Fruit fly (Drosophila melanogaster): Measurements from ENCODE around the gene Ptp61F.

Ptp61F gene

DNA sequence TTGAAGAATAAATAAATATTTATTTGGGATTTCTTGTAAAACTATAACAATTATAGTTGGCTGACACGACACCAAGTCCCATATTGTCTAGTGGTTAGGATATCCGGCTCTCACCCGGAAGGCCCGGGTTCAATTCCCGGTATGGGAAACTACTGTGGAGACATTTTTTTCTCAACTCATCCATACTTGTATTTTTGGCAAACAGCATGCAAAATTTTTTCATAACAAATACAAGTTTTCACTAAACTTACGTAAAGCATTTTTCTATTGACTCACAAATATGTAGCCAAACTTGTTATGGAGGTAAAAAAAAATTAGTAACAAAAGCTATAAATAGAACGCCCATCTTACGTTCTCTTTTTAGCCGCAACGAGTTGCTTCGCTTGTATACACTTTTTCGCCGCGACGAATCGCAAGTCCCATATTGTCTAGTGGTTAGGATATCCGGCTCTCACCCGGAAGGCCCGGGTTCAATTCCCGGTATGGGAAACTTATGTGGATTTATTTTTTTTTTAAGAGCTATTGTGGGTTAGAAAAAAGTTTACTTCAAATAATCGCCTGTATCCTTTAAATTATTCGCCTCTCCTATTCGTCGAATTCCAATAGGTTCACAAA is 73.6 kb downstream of the Ptp61F start (continued):
- TF ChIP-seq ems (GFP tag; optimal IDR thresholded peaks at IDR 0.05) (no peak), NK7.1 (GFP tag; optimal IDR thresholded peaks at IDR 0.05) (no peak), Dip3 (GFP tag; optimal IDR thresholded peaks at IDR 0.05) (no peak), HmgZ (tag; optimal IDR thresholded peaks at IDR 0.05) (no peak), ase (GFP tag; IDR thresholded peaks at IDR 0.05) (no peak), CG7963 (GFP tag; IDR thresholded peaks at IDR 0.05; ENCODE audit: partially characterized antibody) (0 out of 3 replicates have a peak, but pooled peaks have one; percentile 6), CG42726 (GFP tag; IDR thresholded peaks at IDR 0.05; ENCODE audit: partially characterized antibody) (peak; percentile 38), schlank (tag; optimal IDR thresholded peaks at IDR 0.05) (no peak), stc (GFP tag; IDR thresholded peaks at IDR 0.05) (peak; percentile 20; the same call in 1 of the 2 replicates), lab (GFP tag; optimal IDR thresholded peaks at IDR 0.05) (no peak), Rfx (GFP tag; IDR thresholded peaks at IDR 0.05) (no peak), CG4360 (GFP tag; IDR thresholded peaks at IDR 0.05) (no peak), Eip74EF (GFP tag; optimal IDR thresholded peaks at IDR 0.05) (peak in 1 of 2 experiments; percentile 33), Myb (GFP tag; optimal IDR thresholded peaks at IDR 0.05) (no peak), gsb (GFP tag; IDR thresholded peaks at IDR 0.05) (no peak), CG11723 (GFP tag; optimal IDR thresholded peaks at IDR 0.05) (no peak), nerfin-1 (tag; optimal IDR thresholded peaks at IDR 0.05) (no peak), CG11398 (GFP tag; optimal IDR thresholded peaks at IDR 0.05) (no peak), Stat92E (GFP tag; optimal IDR thresholded peaks at IDR 0.05) (peak in 1 of 3 experiments; percentile 53), Oli (tag; optimal IDR thresholded peaks at IDR 0.05) (no peak), sens-2 (GFP tag; IDR thresholded peaks at IDR 0.05) (no peak), CG4424 (GFP tag; optimal IDR thresholded peaks at IDR 0.05) (no peak), CG9437 (GFP tag; optimal IDR thresholded peaks at IDR 0.05) (no peak), unc-4 (GFP tag; IDR thresholded peaks at IDR 0.05; ENCODE audit: partially characterized antibody) (peak; percentile 33; the same call in 1 of the 2 replicates), Meics (GFP tag; optimal IDR thresholded peaks at IDR 0.05) (no peak), sim (GFP tag; IDR thresholded peaks at IDR 0.05) (no peak), CG3838 (GFP tag; optimal IDR thresholded peaks at IDR 0.05) (no peak), lbe (GFP tag; optimal IDR thresholded peaks at IDR 0.05) (no peak), crp (GFP tag; optimal IDR thresholded peaks at IDR 0.05) (no peak), Lim3 (GFP tag; IDR thresholded peaks at IDR 0.05) (no peak), kay (GFP tag; optimal IDR thresholded peaks at IDR 0.05) (no peak), D19A (tag; optimal IDR thresholded peaks at IDR 0.05) (no peak), wdn (GFP tag; IDR thresholded peaks at IDR 0.05) (no peak), CG6654 (GFP tag; optimal IDR thresholded peaks at IDR 0.05) (no peak), D (optimal IDR thresholded peaks at IDR 0.05) (no peak), D (GFP tag; optimal IDR thresholded peaks at IDR 0.05) (no peak), scrt (GFP tag; optimal IDR thresholded peaks at IDR 0.05) (no peak), ind (GFP tag; optimal IDR thresholded peaks at IDR 0.05) (no peak), corto (GFP tag; optimal IDR thresholded peaks at IDR 0.05) (no peak), Atf-2 (GFP tag; optimal IDR thresholded peaks at IDR 0.05) (no peak), CG12769 (tag; optimal IDR thresholded peaks at IDR 0.05) (peak; percentile 33), HLHmδ (GFP tag; optimal IDR thresholded peaks at IDR 0.05) (no peak), Drgx (GFP tag; IDR thresholded peaks at IDR 0.05) (no peak), ham (GFP tag; IDR thresholded peaks at IDR 0.05) (no peak), CG33557 (GFP tag; optimal IDR thresholded peaks at IDR 0.05) (no peak), CG16813 (GFP tag; IDR thresholded peaks at IDR 0.05; ENCODE audit: partially characterized antibody) (peak; percentile 79), CG11085 (GFP tag; IDR thresholded peaks at IDR 0.05) (no peak), odd (GFP tag; optimal IDR thresholded peaks at IDR 0.05) (no peak), chif (GFP tag; optimal IDR thresholded peaks at IDR 0.05) (no peak), gcm2 (GFP tag; optimal IDR thresholded peaks at IDR 0.05) (no peak)

All from whole organism, embryonic.